Worm (Caenorhabditis elegans): Measurements from ENCODE around the gene F14H8.2.

DNA sequence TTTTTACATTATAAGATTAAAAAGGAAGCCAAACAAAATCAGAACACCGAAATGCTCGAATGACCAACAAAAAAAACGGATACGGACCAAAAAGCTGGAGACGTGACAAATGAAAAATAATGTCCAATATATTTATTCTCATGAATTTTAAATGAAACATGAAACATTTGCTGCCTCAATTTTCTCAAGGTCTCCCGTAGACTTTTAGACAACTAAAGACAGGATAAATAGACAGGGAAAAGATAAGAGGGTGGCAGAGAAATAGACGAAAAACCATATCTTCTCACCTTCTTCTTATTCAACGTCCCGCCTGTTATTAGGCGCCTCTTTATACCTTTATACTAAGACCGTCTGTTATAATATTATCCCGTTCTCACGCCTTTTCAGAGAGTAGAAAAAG is 4.3 kb downstream of the F14H8.2 start:
- TF ChIP-seq jun-1 (tag; optimal IDR thresholded peaks at IDR 0.05) (no peak), fkh-2 (tag; optimal IDR thresholded peaks at IDR 0.05) (no peak)
